Worm (Caenorhabditis elegans) whole organism, L2 larva: ENCODE data around the gene slcr-46.3.

ENCODE experiments used
- C34F6.9 ChIP-seq: fragments of 150-350 bp; optimal IDR thresholded peaks from 2 replicates; lab custom pipeline; 2014; ENCODE audit warnings: missing biosample characterization, missing genetic modification characterization
- F13H6.1 ChIP-seq: sonication (generic microtip); optimal IDR thresholded peaks from 2 replicates; lab custom pipeline; 2016; ENCODE audit warnings: missing genetic modification characterization, missing compliant biosample characterization
- R02D3.7 ChIP-seq: fragments of 150-350 bp; optimal IDR thresholded peaks from 2 replicates; lab custom pipeline; 2014; ENCODE audit warnings: missing biosample characterization, missing genetic modification characterization
- Y55F3AM.14 ChIP-seq: fragments of 200-800 bp; sonication (Bioruptor generic); optimal IDR thresholded peaks from 2 replicates; lab custom pipeline; 2018; ENCODE audit warnings: mild to moderate bottlenecking, missing genetic modification characterization, missing compliant biosample characterization
- ZK546.5 ChIP-seq: sonication (generic microtip); optimal IDR thresholded peaks from 2 replicates; lab custom pipeline; 2017; ENCODE audit warnings: missing biosample characterization, missing genetic modification characterization
- aly-2 ChIP-seq: fragments of 150-350 bp; optimal IDR thresholded peaks from 2 replicates; lab custom pipeline; 2014; ENCODE audit warnings: missing biosample characterization, missing genetic modification characterization
- ama-1 ChIP-seq: fragments of 150-350 bp; optimal IDR thresholded peaks from 2 replicates; lab custom pipeline; 2018; ENCODE audit warnings: inconsistent platforms
- ceh-16 ChIP-seq: fragments of 150-350 bp; optimal IDR thresholded peaks from 2 replicates; lab custom pipeline; 2014; ENCODE audit warnings: missing biosample characterization, missing genetic modification characterization
- crh-2 ChIP-seq: sonication (generic microtip); optimal IDR thresholded peaks from 2 replicates; lab custom pipeline; 2017; ENCODE audit warnings: missing biosample characterization, missing genetic modification characterization
- dmd-4 ChIP-seq: sonication (generic microtip); optimal IDR thresholded peaks from 2 replicates; lab custom pipeline; 2017; ENCODE audit warnings: missing biosample characterization, missing genetic modification characterization
- egl-27 ChIP-seq: sonication (generic microtip); optimal IDR thresholded peaks from 3 replicates; lab custom pipeline; 2017; ENCODE audit warnings: missing biosample characterization, missing genetic modification reagents, missing genetic modification characterization
- elt-3 ChIP-seq: sonication (generic microtip); optimal IDR thresholded peaks from 2 replicates; lab custom pipeline; 2017; ENCODE audit warnings: missing biosample characterization, missing genetic modification characterization
- fos-1 ChIP-seq: fragments of 150-350 bp; optimal IDR thresholded peaks from 2 replicates; lab custom pipeline; 2014; ENCODE audit warnings: missing biosample characterization, missing genetic modification characterization
- lin-11 ChIP-seq: fragments of 150-350 bp; sonication (generic microtip); optimal IDR thresholded peaks from 2 replicates; lab custom pipeline; 2014; ENCODE audit warnings: missing biosample characterization, missing genetic modification characterization, inconsistent platforms, mixed read lengths
- lin-13 ChIP-seq: fragments of 150-350 bp; optimal IDR thresholded peaks from 2 replicates; lab custom pipeline; 2014; ENCODE audit warnings: missing biosample characterization, missing genetic modification reagents, missing genetic modification characterization
- lin-39 ChIP-seq: fragments of 150-350 bp; optimal IDR thresholded peaks from 2 replicates; lab custom pipeline; 2014; ENCODE audit warnings: missing biosample characterization, missing genetic modification reagents, missing genetic modification characterization
- mbf-1 ChIP-seq: sonication (generic microtip); optimal IDR thresholded peaks from 2 replicates; lab custom pipeline; 2017; ENCODE audit warnings: missing biosample characterization, missing genetic modification characterization
- mdl-1 ChIP-seq, 2 experiments: fragments of 150-350 bp in 1 of 2; sonication (generic microtip) in 1 of 2; optimal IDR thresholded peaks; 2 replicates each; lab custom pipeline; 2017; ENCODE audit warnings: missing biosample characterization in 2 of 2, missing genetic modification characterization in 2 of 2
- nhr-10 ChIP-seq: sonication (generic microtip); optimal IDR thresholded peaks from 2 replicates; lab custom pipeline; 2017; ENCODE audit warnings: missing biosample characterization, missing genetic modification characterization
- nhr-11 ChIP-seq: fragments of 150-350 bp; optimal IDR thresholded peaks from 2 replicates; lab custom pipeline; 2014; ENCODE audit warnings: missing biosample characterization, missing genetic modification characterization
- nhr-12 ChIP-seq: fragments of 150-350 bp; optimal IDR thresholded peaks from 2 replicates; lab custom pipeline; 2014; ENCODE audit warnings: missing biosample characterization, missing genetic modification characterization
- nhr-129 ChIP-seq: fragments of 150-350 bp; optimal IDR thresholded peaks from 2 replicates; lab custom pipeline; 2014; ENCODE audit warnings: missing biosample characterization, missing genetic modification characterization
- nhr-21 ChIP-seq: fragments of 150-350 bp; optimal IDR thresholded peaks from 2 replicates; lab custom pipeline; 2014; ENCODE audit warnings: missing biosample characterization, missing genetic modification characterization
- nhr-23 ChIP-seq: fragments of 150-350 bp; optimal IDR thresholded peaks from 2 replicates; lab custom pipeline; 2014; ENCODE audit warnings: missing biosample characterization, missing genetic modification reagents, missing genetic modification characterization
- nhr-237 ChIP-seq: fragments of 150-350 bp; optimal IDR thresholded peaks from 2 replicates; lab custom pipeline; 2014; ENCODE audit warnings: missing biosample characterization, missing genetic modification characterization
- nhr-25 ChIP-seq: fragments of 150-350 bp; sonication (generic microtip); optimal IDR thresholded peaks from 3 replicates; lab custom pipeline; 2014; ENCODE audit warnings: missing biosample characterization, missing genetic modification characterization
- nhr-6 ChIP-seq: fragments of 150-350 bp; optimal IDR thresholded peaks from 2 replicates; lab custom pipeline; 2014; ENCODE audit warnings: missing biosample characterization, missing genetic modification characterization
- nhr-77 ChIP-seq: fragments of 150-350 bp; optimal IDR thresholded peaks from 2 replicates; lab custom pipeline; 2014; ENCODE audit warnings: missing biosample characterization, missing genetic modification characterization
- sem-4 ChIP-seq: fragments of 150-350 bp; optimal IDR thresholded peaks from 2 replicates; lab custom pipeline; 2014; ENCODE audit warnings: missing biosample characterization, missing genetic modification reagents, missing genetic modification characterization
- skn-1 ChIP-seq: sonication (generic microtip); optimal IDR thresholded peaks from 2 replicates; lab custom pipeline; 2017; ENCODE audit warnings: missing biosample characterization, missing genetic modification characterization
- sma-3 ChIP-seq: sonication (generic microtip); optimal IDR thresholded peaks from 2 replicates; lab custom pipeline; 2016; ENCODE audit warnings: missing genetic modification reagents, missing genetic modification characterization, missing compliant biosample characterization
- sma-9 ChIP-seq, 2 experiments: fragments of 150-350 bp in 1 of 2; sonication (generic microtip) in 1 of 2; optimal IDR thresholded peaks; 2 replicates each; lab custom pipeline; 2014 to 2016; ENCODE audit warnings: missing genetic modification characterization in 2 of 2, mild to moderate bottlenecking in 1 of 2, missing biosample characterization in 1 of 2, missing compliant biosample characterization in 1 of 2, missing genetic modification reagents in 1 of 2, moderate library complexity in 1 of 2
- snpc-4 ChIP-seq: fragments of 150-350 bp; optimal IDR thresholded peaks from 2 replicates; lab custom pipeline; 2014; ENCODE audit warnings: missing biosample characterization, missing genetic modification characterization
- unc-39 ChIP-seq: fragments of 150-350 bp; optimal IDR thresholded peaks from 2 replicates; lab custom pipeline; 2014; ENCODE audit warnings: missing biosample characterization, missing genetic modification characterization
- unc-55 ChIP-seq: fragments of 150-350 bp; sonication (generic microtip); optimal IDR thresholded peaks from 3 replicates; lab custom pipeline; 2014; ENCODE audit warnings: missing biosample characterization, missing genetic modification reagents, missing genetic modification characterization
- ztf-1 ChIP-seq: fragments of 200-800 bp; sonication (Bioruptor generic); conservative IDR thresholded peaks from 2 replicates; pipeline ENCODE4 v1.3.6; 2022; ENCODE audit warnings: missing genetic modification characterization, missing compliant biosample characterization
- ztf-11 ChIP-seq: sonication (generic microtip); optimal IDR thresholded peaks from 2 replicates; lab custom pipeline; 2017; ENCODE audit warnings: missing biosample characterization, missing genetic modification characterization

The slcr-46.3 gene

DNA sequence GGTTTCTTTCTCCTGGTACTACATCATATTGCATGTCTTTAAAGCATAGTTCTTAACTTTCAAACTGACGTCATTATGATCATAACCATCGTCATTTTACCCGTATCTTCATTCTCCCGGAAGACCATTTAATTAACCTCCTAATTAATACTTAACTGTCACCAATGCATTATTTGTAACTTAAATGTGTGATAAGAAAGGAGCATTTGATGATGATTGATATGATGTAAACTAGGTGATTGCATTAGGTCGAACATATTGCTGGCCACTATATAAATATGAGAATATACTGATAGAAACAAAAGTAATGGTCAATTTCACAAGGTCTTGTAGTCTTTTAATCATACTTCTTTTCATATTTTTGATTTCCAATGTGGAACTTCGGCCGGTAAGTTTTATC, 32.3 kb upstream of the slcr-46.3 start, which contains the start of gene hrg-3:
Gene hrg-3, plus strand, starts transcription at position 227 of the 400 bp plus-strand sequence.
- TF ChIP-seq mdl-1 (tag; optimal IDR thresholded peaks at IDR 0.05; lab: Kevin White, UChicago) (no peak), sma-9 (GFP tag; optimal IDR thresholded peaks at IDR 0.05; lab: Kevin White, UChicago) (peak; percentile 59), sma-9 (tag; optimal IDR thresholded peaks at IDR 0.05; lab: Kevin White, UChicago) (no peak), sma-3 (GFP tag; lab: Kevin White, UChicago) (no peak), lin-39 (tag; lab: Kevin White, UChicago) (no peak), nhr-10 (tag; lab: Kevin White, UChicago) (no peak), sem-4 (tag; lab: Kevin White, UChicago) (no peak), fos-1 (peak; percentile 81), snpc-4 (tag; lab: Kevin White, UChicago) (no peak), lin-13 (GFP tag; lab: Kevin White, UChicago) (peak; percentile 9), ama-1 (lab: Kevin White, UChicago) (no peak), crh-2 (tag; lab: Kevin White, UChicago) (peak; percentile 50), egl-27 (tag; lab: Kevin White, UChicago) (no peak), nhr-23 (tag; lab: Kevin White, UChicago) (no peak), skn-1 (tag; lab: Kevin White, UChicago) (no peak), Y55F3AM.14 (GFP tag; lab: Kevin White, UChicago) (no peak), nhr-21 (tag; lab: Kevin White, UChicago) (no peak), ceh-16 (tag; lab: Kevin White, UChicago) (no peak), nhr-129 (tag; lab: Kevin White, UChicago) (peak; percentile 34), nhr-237 (tag; lab: Kevin White, UChicago) (no peak), ztf-11 (no peak), elt-3 (tag; lab: Kevin White, UChicago) (no peak), F13H6.1 (tag; lab: Kevin White, UChicago) (no peak), nhr-6 (tag; lab: Kevin White, UChicago) (no peak), lin-11 (no peak), dmd-4 (no peak), C34F6.9 (no peak), R02D3.7 (tag; lab: Kevin White, UChicago) (no peak)

DNA sequence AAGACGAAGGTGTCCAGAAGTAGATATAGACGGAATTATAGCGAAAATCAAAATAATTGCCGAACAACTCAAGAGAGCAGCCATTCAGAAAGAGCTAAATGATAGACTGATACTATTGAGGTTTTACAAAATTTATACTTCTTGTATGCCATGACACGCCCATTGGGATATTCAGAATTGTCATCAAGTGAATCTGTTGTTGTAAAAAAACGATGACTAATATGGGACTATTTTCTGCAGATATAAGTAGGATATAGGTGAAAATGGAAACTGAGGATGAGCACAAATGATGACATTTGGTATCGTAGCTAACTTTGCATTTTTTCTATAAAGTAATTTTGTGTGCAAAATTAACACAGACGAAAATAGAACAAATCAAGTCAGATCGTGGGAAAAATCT, 31.8 kb upstream of the slcr-46.3 start, which contains the start of gene F58E6.8:
Gene F58E6.8, minus strand, starts transcription at position 101 of the 400 bp plus-strand sequence.
- TF ChIP-seq ama-1 (lab: Kevin White, UChicago) (no peak), snpc-4 (tag; lab: Kevin White, UChicago) (no peak), lin-13 (GFP tag; lab: Kevin White, UChicago) (no peak), R02D3.7 (tag; lab: Kevin White, UChicago) (no peak), nhr-25 (tag; lab: Kevin White, UChicago) (no peak), mbf-1 (tag; lab: Kevin White, UChicago) (no peak), nhr-11 (tag; lab: Kevin White, UChicago) (no peak)

DNA sequence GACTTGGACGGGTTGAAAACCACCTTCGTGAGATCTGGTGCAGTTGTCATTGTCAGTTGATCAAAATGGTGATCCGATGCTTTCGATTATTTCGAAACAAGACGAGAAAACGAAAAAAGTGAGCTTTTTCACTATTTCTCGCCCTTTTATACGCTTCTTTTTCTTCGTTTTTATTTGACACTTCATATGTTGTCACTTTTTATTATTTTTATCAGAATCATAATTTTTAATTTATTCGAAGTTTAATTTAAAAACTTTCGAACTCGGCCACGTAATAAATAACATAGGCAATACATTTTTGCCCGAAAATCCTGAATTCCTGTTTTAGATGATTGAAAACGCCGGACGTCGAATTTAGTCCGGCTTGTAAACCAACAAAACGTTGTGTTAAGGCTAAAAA, 30.6 kb upstream of the slcr-46.3 start, which contains the start of gene F58E6.5:
Gene F58E6.5, minus strand, starts transcription at position 101 of the 400 bp plus-strand sequence.
- TF ChIP-seq sem-4 (tag; lab: Kevin White, UChicago) (no peak), nhr-77 (tag; lab: Kevin White, UChicago) (no peak), fos-1 (no peak), nhr-12 (no peak), sma-3 (GFP tag; lab: Kevin White, UChicago) (no peak), unc-55 (GFP tag; lab: Kevin White, UChicago) (no peak), sma-9 (GFP tag; optimal IDR thresholded peaks at IDR 0.05; lab: Kevin White, UChicago) (no peak), sma-9 (tag; optimal IDR thresholded peaks at IDR 0.05; lab: Kevin White, UChicago) (no peak), unc-39 (tag; lab: Kevin White, UChicago) (no peak), ama-1 (lab: Kevin White, UChicago) (no peak), ZK546.5 (tag; lab: Kevin White, UChicago) (no peak), aly-2 (tag; lab: Kevin White, UChicago) (no peak), R02D3.7 (tag; lab: Kevin White, UChicago) (no peak)

DNA sequence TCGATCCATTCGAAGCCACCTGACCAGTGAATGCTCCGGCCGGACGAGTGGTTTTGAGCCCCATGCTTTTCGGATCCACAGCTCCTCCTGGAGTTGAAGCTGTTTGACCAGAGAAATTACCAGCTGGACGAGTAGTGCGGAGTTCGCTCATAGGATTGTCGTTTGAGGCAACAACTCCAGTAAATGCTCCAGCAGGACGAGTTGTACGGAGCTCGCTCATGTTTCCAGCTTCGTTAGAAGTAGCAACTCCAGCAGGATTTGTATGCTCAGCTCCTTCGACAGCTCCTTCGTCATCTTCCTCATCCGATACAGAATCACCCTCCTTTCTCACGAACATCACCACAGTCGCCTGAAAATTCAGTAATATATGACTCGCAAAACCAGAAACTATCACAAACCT, 29.6 kb upstream of the slcr-46.3 start:
- TF ChIP-seq nhr-237 (tag; lab: Kevin White, UChicago) (no peak), nhr-25 (tag; lab: Kevin White, UChicago) (no peak), lin-11 (no peak), mbf-1 (tag; lab: Kevin White, UChicago) (no peak), nhr-10 (tag; lab: Kevin White, UChicago) (no peak), ztf-1 (GFP tag; lab: Robert Waterston, UW) (no peak), sma-9 (GFP tag; optimal IDR thresholded peaks at IDR 0.05; lab: Kevin White, UChicago) (no peak), sma-9 (tag; optimal IDR thresholded peaks at IDR 0.05; lab: Kevin White, UChicago) (no peak)
- TF ChIP-seq, all 48 proteins: peak for 0
